Worm (Caenorhabditis elegans): ENCODE results near the gene K09C6.10.

DNA sequence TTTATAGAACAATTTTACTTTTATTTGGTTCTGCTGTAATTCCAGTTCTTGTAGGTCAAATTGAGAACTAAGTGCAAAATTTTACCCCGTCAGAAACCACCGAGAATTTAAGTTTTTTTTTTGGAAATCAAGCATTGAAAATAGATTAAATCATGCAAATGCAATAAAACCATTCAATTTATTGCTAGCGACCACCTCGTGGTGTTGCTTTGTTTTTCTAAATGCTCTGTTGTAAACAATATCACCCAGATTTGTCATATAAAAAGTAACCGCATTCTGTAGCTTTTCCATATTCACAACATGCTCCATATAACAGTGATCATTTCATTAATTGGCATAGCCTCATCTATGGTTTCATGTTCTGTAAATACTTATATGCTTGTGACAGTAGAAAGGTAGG is 10.3 kb downstream of the K09C6.10 start, which contains the start of gene srbc-12:
- TF ChIP-seq flt-1 (GFP tag; IDR thresholded peaks at IDR 0.05) (no peak), klf-2 (GFP tag; conservative IDR thresholded peaks at IDR 0.05) (no peak), T22C8.4 (GFP tag; IDR thresholded peaks at IDR 0.05) (no peak), ztf-29 (GFP tag; IDR thresholded peaks at IDR 0.05) (no peak), tab-1 (GFP tag; IDR thresholded peaks at IDR 0.05) (no peak), ref-1 (GFP tag; conservative IDR thresholded peaks at IDR 0.05) (no peak), cog-1 (tag; optimal IDR thresholded peaks at IDR 0.05) (no peak)
